Fruit fly (Drosophila melanogaster) whole organism, embryonic: Measurements from ENCODE around the gene CG43675.
A peak's percentile ranks its signal among the peaks of the same experiment; 100 is the strongest.

Experiments
- Adf1 ChIP-seq: fragments of 200-800 bp; sonication (Bioruptor generic); IDR thresholded peaks from 2 replicates; pipeline ENCODE4 v1.3.6; 2022; ENCODE audit warnings: missing biosample characterization, missing genetic modification characterization
- Antp ChIP-seq: fragments of 200-800 bp; sonication (Bioruptor generic); optimal IDR thresholded peaks from 3 replicates; lab custom pipeline; 2016; ENCODE audit warnings: missing biosample characterization, missing genetic modification characterization
- B-H1 ChIP-seq: fragments of 200-800 bp; sonication (Bioruptor generic); IDR thresholded peaks from 3 replicates; pipeline ENCODE4 v1.3.6; 2022; ENCODE audit warnings: missing biosample characterization, missing genetic modification characterization
- CG11085 ChIP-seq: fragments of 200-800 bp; sonication (Bioruptor generic); IDR thresholded peaks from 2 replicates; pipeline ENCODE4 v1.3.6; 2022; ENCODE audit warnings: missing biosample characterization, missing genetic modification characterization
- CG11696 ChIP-seq: fragments of 200-800 bp; sonication (Bioruptor generic); IDR thresholded peaks from 2 replicates; pipeline ENCODE4 v1.3.6; 2022; ENCODE audit warnings: missing biosample characterization, missing genetic modification characterization
- CG12219 ChIP-seq: fragments of 200-800 bp; sonication (Bioruptor generic); optimal IDR thresholded peaks from 3 replicates; lab custom pipeline; 2018; ENCODE audit warnings: missing biosample characterization, mild to moderate bottlenecking, missing genetic modification characterization
- CG12299 ChIP-seq: fragments of 200-800 bp; sonication (Bioruptor generic); optimal IDR thresholded peaks from 2 replicates; lab custom pipeline; 2018; ENCODE audit warnings: missing biosample characterization, mild to moderate bottlenecking, missing genetic modification characterization
- CG15269 ChIP-seq: fragments of 200-800 bp; sonication (Bioruptor generic); optimal IDR thresholded peaks from 2 replicates; lab custom pipeline; 2018; ENCODE audit warnings: missing biosample characterization, mild to moderate bottlenecking, missing genetic modification characterization, moderate library complexity
- CG1602 ChIP-seq: fragments of 200-800 bp; sonication (Bioruptor generic); optimal IDR thresholded peaks from 3 replicates; lab custom pipeline; 2016; ENCODE audit warnings: missing biosample characterization, missing genetic modification characterization
- CG2199 ChIP-seq: fragments of 200-800 bp; sonication (Bioruptor generic); IDR thresholded peaks from 3 replicates; pipeline ENCODE4 v1.3.6; 2022; ENCODE audit warnings: missing biosample characterization, missing genetic modification characterization
- CG31388 ChIP-seq: fragments of 200-800 bp; sonication (Bioruptor generic); optimal IDR thresholded peaks from 2 replicates; lab custom pipeline; 2016; ENCODE audit warnings: missing biosample characterization, missing genetic modification characterization
- CG32767 ChIP-seq: fragments of 200-800 bp; sonication (Bioruptor generic); IDR thresholded peaks from 2 replicates; pipeline ENCODE4 v1.3.6; 2022; ENCODE audit warnings: missing biosample characterization, missing genetic modification characterization
- CG43689 ChIP-seq: fragments of 200-800 bp; sonication (Bioruptor generic); IDR thresholded peaks from 2 replicates; pipeline ENCODE4 v1.3.6; 2022; ENCODE audit warnings: missing biosample characterization, missing genetic modification characterization
- CG4730 ChIP-seq: fragments of 200-800 bp; sonication (Bioruptor generic); IDR thresholded peaks from 2 replicates; pipeline ENCODE4 v1.3.6; 2022; ENCODE audit warnings: missing biosample characterization, missing genetic modification characterization
- CG6254 ChIP-seq: fragments of 200-800 bp; sonication (Bioruptor generic); optimal IDR thresholded peaks from 3 replicates; lab custom pipeline; 2017; ENCODE audit warnings: mild to moderate bottlenecking, missing biosample characterization, missing genetic modification reagents, missing genetic modification characterization
- CG6791 ChIP-seq: fragments of 200-800 bp; sonication (Bioruptor generic); IDR thresholded peaks from 3 replicates; pipeline ENCODE4 v1.3.6; 2022; ENCODE audit warnings: missing biosample characterization, missing genetic modification characterization; ENCODE audit not compliant: partially characterized antibody
- CG7372 ChIP-seq: fragments of 200-800 bp; sonication (Bioruptor generic); IDR thresholded peaks from 2 replicates; pipeline ENCODE4 v1.3.6; 2022; ENCODE audit warnings: missing biosample characterization, missing genetic modification characterization
- CG7786 ChIP-seq: fragments of 200-800 bp; sonication (Bioruptor generic); optimal IDR thresholded peaks from 2 replicates; lab custom pipeline; 2016; ENCODE audit warnings: missing biosample characterization, missing genetic modification characterization
- CHES-1-like ChIP-seq: fragments of 200-800 bp; sonication (Bioruptor generic); optimal IDR thresholded peaks from 2 replicates; lab custom pipeline; 2016; ENCODE audit warnings: missing biosample characterization, missing genetic modification characterization
- Camta ChIP-seq: fragments of 200-800 bp; sonication (Bioruptor generic); optimal IDR thresholded peaks from 2 replicates; lab custom pipeline; 2016; ENCODE audit warnings: missing biosample characterization, missing genetic modification characterization
- Dll ChIP-seq: fragments of 200-800 bp; sonication (Bioruptor generic); IDR thresholded peaks from 4 replicates; pipeline ENCODE4 v1.3.6; 2022; ENCODE audit warnings: missing biosample characterization, missing genetic modification characterization; ENCODE audit not compliant: partially characterized antibody
- Doc2 ChIP-seq: fragments of 200-800 bp; sonication (Bioruptor generic); IDR thresholded peaks from 2 replicates; pipeline ENCODE4 v1.3.6; 2022; ENCODE audit warnings: missing biosample characterization, missing genetic modification characterization
- Drgx ChIP-seq: fragments of 200-800 bp; sonication (Bioruptor generic); IDR thresholded peaks from 2 replicates; pipeline ENCODE4 v1.3.6; 2022; ENCODE audit warnings: missing biosample characterization, missing genetic modification characterization
- Hr3 ChIP-seq: fragments of 200-800 bp; sonication (Bioruptor generic); optimal IDR thresholded peaks from 3 replicates; lab custom pipeline; 2016; ENCODE audit warnings: missing biosample characterization, missing genetic modification characterization
- Pdp1 ChIP-seq, 2 experiments: fragments of 200-800 bp; sonication (Bioruptor generic); optimal IDR thresholded peaks; 3 replicates each; lab custom pipeline; 2016; ENCODE audit warnings: missing biosample characterization in 2 of 2, missing genetic modification characterization in 2 of 2, mild to moderate bottlenecking in 1 of 2, moderate library complexity in 1 of 2
- Sox102F ChIP-seq: fragments of 200-800 bp; sonication (Bioruptor generic); optimal IDR thresholded peaks from 2 replicates; lab custom pipeline; 2018; ENCODE audit warnings: missing biosample characterization, mild to moderate bottlenecking, missing genetic modification characterization, moderate library complexity
- abd-A ChIP-seq: fragments of 200-800 bp; sonication (Bioruptor generic); optimal IDR thresholded peaks from 3 replicates; lab custom pipeline; 2019; ENCODE audit warnings: missing biosample characterization, mild to moderate bottlenecking, missing genetic modification characterization, moderate library complexity
- ash1 ChIP-seq: fragments of 200-800 bp; sonication (Bioruptor generic); optimal IDR thresholded peaks from 2 replicates; lab custom pipeline; 2018; ENCODE audit warnings: missing biosample characterization, mild to moderate bottlenecking, missing genetic modification characterization
- az2 ChIP-seq: fragments of 200-800 bp; sonication (Bioruptor generic); optimal IDR thresholded peaks from 3 replicates; lab custom pipeline; 2016; ENCODE audit warnings: missing biosample characterization, missing genetic modification characterization
- corto ChIP-seq: fragments of 200-800 bp; sonication (Bioruptor generic); optimal IDR thresholded peaks from 2 replicates; lab custom pipeline; 2016; ENCODE audit warnings: missing biosample characterization, mild to moderate bottlenecking, missing genetic modification characterization, moderate library complexity
- dmrt11E ChIP-seq: fragments of 200-800 bp; sonication (Bioruptor generic); optimal IDR thresholded peaks from 3 replicates; lab custom pipeline; 2018; ENCODE audit warnings: missing biosample characterization, mild to moderate bottlenecking, missing genetic modification characterization, moderate library complexity
- ewg ChIP-seq: fragments of 200-800 bp; sonication (Bioruptor generic); optimal IDR thresholded peaks from 3 replicates; lab custom pipeline; 2017; ENCODE audit warnings: mild to moderate bottlenecking, missing biosample characterization, missing genetic modification reagents, missing genetic modification characterization
- exex ChIP-seq: fragments of 200-800 bp; sonication (Bioruptor generic); optimal IDR thresholded peaks from 4 replicates; lab custom pipeline; 2018; ENCODE audit warnings: missing biosample characterization, mild to moderate bottlenecking, missing genetic modification characterization, moderate library complexity
- fd64A ChIP-seq: fragments of 200-800 bp; sonication (Bioruptor generic); optimal IDR thresholded peaks from 3 replicates; lab custom pipeline; 2018; ENCODE audit warnings: missing biosample characterization, mild to moderate bottlenecking, missing genetic modification characterization
- gce ChIP-seq: fragments of 200-800 bp; sonication (Bioruptor generic); IDR thresholded peaks from 3 replicates; pipeline ENCODE4 v1.3.6; 2022; ENCODE audit warnings: missing biosample characterization, missing genetic modification characterization
- hth ChIP-seq: fragments of >200 bp; optimal IDR thresholded peaks from 2 replicates; lab custom pipeline; 2017; ENCODE audit warnings: inconsistent platforms
- jumu ChIP-seq: fragments of 200-800 bp; sonication (Bioruptor generic); optimal IDR thresholded peaks from 3 replicates; lab custom pipeline; 2016; ENCODE audit warnings: missing biosample characterization, missing genetic modification characterization
- lbe ChIP-seq: fragments of 200-800 bp; sonication (Bioruptor generic); optimal IDR thresholded peaks from 2 replicates; lab custom pipeline; 2016; ENCODE audit warnings: missing biosample characterization, mild to moderate bottlenecking, missing genetic modification characterization
- lola ChIP-seq, 3 experiments: fragments of >200 bp in 2 of 3; fragments of 200-800 bp in 1 of 3; sonication (Bioruptor generic) in 1 of 3; optimal IDR thresholded peaks; 2 replicates each; lab custom pipeline; 2017 to 2019; ENCODE audit warnings: missing biosample characterization in 3 of 3, missing genetic modification characterization in 3 of 3, mild to moderate bottlenecking in 1 of 3, moderate library complexity in 1 of 3
- mld ChIP-seq: fragments of 200-800 bp; sonication (Bioruptor generic); IDR thresholded peaks from 3 replicates; pipeline ENCODE4 v1.3.6; 2022; ENCODE audit warnings: missing biosample characterization, missing genetic modification characterization; ENCODE audit not compliant: partially characterized antibody
- nerfin-1 ChIP-seq: fragments of 200-800 bp; sonication (Bioruptor generic); optimal IDR thresholded peaks from 3 replicates; lab custom pipeline; 2019; ENCODE audit warnings: missing biosample characterization, mild to moderate bottlenecking, missing genetic modification characterization, moderate library complexity
- pho ChIP-seq: fragments of 200-800 bp; sonication (Bioruptor generic); optimal IDR thresholded peaks from 2 replicates; lab custom pipeline; 2016; ENCODE audit warnings: missing biosample characterization, missing genetic modification characterization
- pnt ChIP-seq: fragments of 200-800 bp; sonication (Bioruptor generic); optimal IDR thresholded peaks from 3 replicates; lab custom pipeline; 2016; ENCODE audit warnings: missing biosample characterization, missing genetic modification characterization
- row ChIP-seq: fragments of 200-800 bp; sonication (Bioruptor generic); IDR thresholded peaks from 3 replicates; pipeline ENCODE4 v1.3.6; 2022; ENCODE audit warnings: missing biosample characterization, missing genetic modification characterization
- sens ChIP-seq: fragments of 200-800 bp; sonication (Bioruptor generic); peaks from one replicate; lab custom pipeline; 2016; ENCODE audit warnings: missing biosample characterization, missing genetic modification characterization
- sim ChIP-seq: fragments of 200-800 bp; sonication (Bioruptor generic); IDR thresholded peaks from 2 replicates; pipeline ENCODE4 v1.3.6; 2022; ENCODE audit warnings: missing biosample characterization, missing genetic modification characterization
- toy ChIP-seq: fragments of 200-800 bp; sonication (Bioruptor generic); IDR thresholded peaks from 2 replicates; pipeline ENCODE4 v1.3.6; 2022; ENCODE audit warnings: missing biosample characterization, missing genetic modification characterization
- twi ChIP-seq: fragments of 200-800 bp; optimal IDR thresholded peaks from 2 replicates; lab custom pipeline; 2019; ENCODE audit warnings: missing biosample characterization, mild to moderate bottlenecking, missing genetic modification characterization, moderate library complexity
- unpg ChIP-seq: fragments of 200-800 bp; sonication (Bioruptor generic); optimal IDR thresholded peaks from 3 replicates; lab custom pipeline; 2018; ENCODE audit warnings: missing biosample characterization, mild to moderate bottlenecking, missing genetic modification characterization, moderate library complexity
- zen2 ChIP-seq: fragments of 200-800 bp; sonication (Bioruptor generic); IDR thresholded peaks from 3 replicates; pipeline ENCODE4 v1.3.6; 2022; ENCODE audit warnings: missing biosample characterization, missing genetic modification characterization; ENCODE audit not compliant: partially characterized antibody

The CG43675 gene

DNA sequence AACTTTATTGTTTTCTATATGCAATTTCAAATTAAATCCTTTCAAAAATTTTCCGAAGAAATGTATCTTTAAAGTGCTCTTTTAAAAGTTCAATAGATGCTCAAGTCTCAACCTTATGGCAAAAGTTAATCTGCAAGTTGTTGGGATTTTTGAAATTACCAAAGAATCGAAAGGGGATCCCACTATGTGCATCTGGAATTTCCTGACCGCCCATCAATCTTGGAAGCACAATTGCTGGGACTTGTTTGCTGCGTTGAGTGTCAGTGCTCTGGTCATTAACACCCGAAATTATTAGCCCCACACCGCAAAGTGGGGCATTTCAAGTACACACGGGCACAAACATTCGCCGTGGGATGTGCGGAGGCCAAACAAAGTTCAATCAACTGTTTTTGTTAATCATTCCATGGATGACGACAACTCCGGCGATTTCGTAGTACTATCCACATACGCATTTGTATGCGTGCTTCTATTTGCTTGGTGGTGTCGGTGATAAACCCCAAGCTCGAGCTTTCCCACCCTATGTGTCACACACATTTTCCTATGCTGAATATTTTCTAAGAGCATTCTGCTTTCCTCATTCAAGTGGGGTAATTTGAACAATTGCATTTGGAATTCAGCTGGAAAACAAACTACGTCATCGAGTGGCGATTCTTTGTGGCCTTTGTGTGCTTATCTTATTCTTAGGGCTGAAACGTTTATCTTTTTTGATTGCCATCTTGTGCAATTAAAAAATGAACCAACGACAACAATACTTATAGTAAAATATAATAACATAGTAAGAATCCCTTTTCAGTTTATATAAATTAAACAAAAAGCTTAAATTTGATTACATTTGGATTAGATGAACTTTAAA lies 17.7 kb upstream of the CG43675 start (continued):
- TF ChIP-seq CG12299 (tag; lab: Kevin White, UChicago) (no peak), sens (GFP tag; lab: Kevin White, UChicago) (peak; percentile 58), CG1602 (GFP tag; lab: Kevin White, UChicago) (no peak), Sox102F (GFP tag; lab: Kevin White, UChicago) (no peak), dmrt11E (no peak), pho (GFP tag; lab: Kevin White, UChicago) (no peak), toy (GFP tag; lab: Robert Waterston, UW) (no peak), gce (GFP tag; lab: Robert Waterston, UW) (no peak), pnt (no peak), twi (no peak), hth (lab: Kevin White, UChicago) (no peak), ewg (no peak), jumu (GFP tag; lab: Kevin White, UChicago) (no peak), Dll (GFP tag; lab: Robert Waterston, UW) (no peak), CHES-1-like (GFP tag; lab: Kevin White, UChicago) (no peak), CG31388 (GFP tag; lab: Kevin White, UChicago) (no peak), Pdp1 (GFP tag; optimal IDR thresholded peaks at IDR 0.05; lab: Kevin White, UChicago) (peak in 1 of 2 experiments; percentile 9), CG4730 (GFP tag; lab: Robert Waterston, UW) (no peak), Antp (GFP tag; lab: Kevin White, UChicago) (no peak), Drgx (GFP tag; lab: Robert Waterston, UW) (no peak), CG11085 (GFP tag; lab: Robert Waterston, UW) (no peak), fd64A (GFP tag; lab: Kevin White, UChicago) (no peak), corto (GFP tag; lab: Kevin White, UChicago) (no peak), CG12219 (GFP tag; lab: Kevin White, UChicago) (no peak), CG32767 (GFP tag; lab: Robert Waterston, UW) (no peak), zen2 (GFP tag; lab: Robert Waterston, UW) (no peak), Adf1 (GFP tag; lab: Robert Waterston, UW) (no peak), az2 (GFP tag; lab: Kevin White, UChicago) (no peak), Hr3 (GFP tag; lab: Kevin White, UChicago) (no peak), mld (GFP tag; lab: Robert Waterston, UW) (no peak), lola (GFP tag; optimal IDR thresholded peaks at IDR 0.05; lab: Kevin White, UChicago) (no peak), abd-A (tag; lab: Kevin White, UChicago) (peak; percentile 41), exex (peak; percentile 39), CG7786 (no peak), unpg (no peak), Doc2 (GFP tag; lab: Robert Waterston, UW) (no peak), CG7372 (no peak), Camta (no peak), CG43689 (GFP tag; lab: Robert Waterston, UW) (no peak), row (GFP tag; lab: Robert Waterston, UW) (no peak), CG2199 (GFP tag; lab: Robert Waterston, UW) (peak; percentile 49; the same call in 1 of the 3 replicates), CG6791 (GFP tag; lab: Robert Waterston, UW) (no peak), B-H1 (GFP tag; lab: Robert Waterston, UW) (no peak), lbe (no peak), nerfin-1 (tag; lab: Kevin White, UChicago) (peak; percentile 21), CG15269 (no peak), CG11696 (GFP tag; lab: Robert Waterston, UW) (no peak), ash1 (no peak), CG6254 (GFP tag; lab: Kevin White, UChicago) (no peak), sim (GFP tag; lab: Robert Waterston, UW) (no peak)
